Fruit fly (Drosophila melanogaster) Kc167 (cell line): Measurements from ENCODE around the gene Rpn1.

Experiments
- Myc ChIP-seq: fragments of >200 bp; optimal IDR thresholded peaks from 2 replicates; lab custom pipeline; 2017; ENCODE audit warnings: missing external identifiers
- Sin3A ChIP-seq: fragments of >200 bp; optimal IDR thresholded peaks from 2 replicates; lab custom pipeline; 2018; ENCODE audit warnings: missing external identifiers
- h ChIP-seq: fragments of >200 bp; optimal IDR thresholded peaks from 3 replicates; lab custom pipeline; 2018; ENCODE audit warnings: missing external identifiers
- insv ChIP-seq: fragments of >200 bp; optimal IDR thresholded peaks from 3 replicates; lab custom pipeline; 2018; ENCODE audit warnings: missing external identifiers
- psq ChIP-seq: fragments of >200 bp; optimal IDR thresholded peaks from 2 replicates; lab custom pipeline; 2017; ENCODE audit warnings: missing external identifiers
- ttk ChIP-seq: sonication (Bioruptor generic); optimal IDR thresholded peaks from 2 replicates; lab custom pipeline; 2017; ENCODE audit warnings: missing external identifiers

- TF ChIP-seq Sin3A (no peak), psq (no peak), insv (no peak), h (lab: Kevin White, UChicago) (no peak), ttk (no peak), Myc (lab: Kevin White, UChicago) (no peak)
Measured at dm6 chr3L:19869698-19870097, 45.2 kb upstream of the Rpn1 start.
